Worm (Caenorhabditis elegans) whole organism, mixed stage, embryonic: Measurements from ENCODE around the gene dig-1.

ENCODE experiments used
- M03D4.4 ChIP-seq: sonication (generic microtip); optimal IDR thresholded peaks from 2 replicates; lab custom pipeline; 2017; ENCODE audit warnings: mild to moderate bottlenecking, missing genetic modification characterization, missing compliant biosample characterization
- bed-3 ChIP-seq: fragments of 200-800 bp; sonication (Bioruptor generic); optimal IDR thresholded peaks from 3 replicates; lab custom pipeline; 2018; ENCODE audit warnings: mild to moderate bottlenecking, missing genetic modification characterization, moderate library complexity, missing compliant biosample characterization
- blmp-1 ChIP-seq: fragments of 150-350 bp; optimal IDR thresholded peaks from 2 replicates; lab custom pipeline; 2014; ENCODE audit warnings: missing biosample characterization, missing genetic modification characterization
- ceh-39 ChIP-seq: fragments of 150-350 bp; optimal IDR thresholded peaks from 2 replicates; lab custom pipeline; 2014; ENCODE audit warnings: missing biosample characterization, missing genetic modification characterization
- ceh-43 ChIP-seq: fragments of 200-800 bp; sonication (Bioruptor generic); optimal IDR thresholded peaks from 2 replicates; lab custom pipeline; 2018; ENCODE audit warnings: mild to moderate bottlenecking, missing genetic modification characterization, moderate library complexity, missing compliant biosample characterization
- ceh-83 ChIP-seq: fragments of 200-800 bp; sonication (Bioruptor generic); optimal IDR thresholded peaks from 2 replicates; lab custom pipeline; 2018; ENCODE audit warnings: mild to moderate bottlenecking, missing genetic modification characterization, missing compliant biosample characterization
- cnd-1 ChIP-seq: fragments of 200-800 bp; sonication (Bioruptor generic); optimal IDR thresholded peaks from 2 replicates; lab custom pipeline; 2018; ENCODE audit warnings: mild to moderate bottlenecking, missing genetic modification characterization, missing compliant biosample characterization
- drap-1 ChIP-seq: fragments of 200-800 bp; sonication (Bioruptor generic); optimal IDR thresholded peaks from 3 replicates; lab custom pipeline; 2018; ENCODE audit warnings: mild to moderate bottlenecking, missing genetic modification characterization, missing compliant biosample characterization
- elt-1 ChIP-seq: sonication (generic microtip); optimal IDR thresholded peaks from 2 replicates; lab custom pipeline; 2017; ENCODE audit warnings: missing genetic modification characterization, mild to moderate bottlenecking, missing compliant biosample characterization, antibody characterized with exemption, moderate library complexity, borderline replicate concordance; ENCODE audit not compliant: insufficient read depth
- flh-1 ChIP-seq: fragments of 200-800 bp; sonication (Bioruptor generic); optimal IDR thresholded peaks from 2 replicates; lab custom pipeline; 2018; ENCODE audit warnings: mild to moderate bottlenecking, missing genetic modification characterization, moderate library complexity, missing compliant biosample characterization
- ham-2 ChIP-seq: fragments of 200-800 bp; sonication (Bioruptor generic); optimal IDR thresholded peaks from 2 replicates; lab custom pipeline; 2018; ENCODE audit warnings: mild to moderate bottlenecking, missing genetic modification characterization, missing compliant biosample characterization
- hlh-1 ChIP-seq: fragments of 150-350 bp; optimal IDR thresholded peaks from 2 replicates; lab custom pipeline; 2014; ENCODE audit warnings: missing biosample characterization, missing genetic modification reagents, missing genetic modification characterization
- lin-13 ChIP-seq: fragments of 150-350 bp; optimal IDR thresholded peaks from 2 replicates; lab custom pipeline; 2014; ENCODE audit warnings: missing biosample characterization, missing genetic modification characterization
- lsy-2 ChIP-seq: fragments of 150-350 bp; optimal IDR thresholded peaks from 2 replicates; lab custom pipeline; 2014; ENCODE audit warnings: missing biosample characterization, missing genetic modification characterization
- mab-5 ChIP-seq: fragments of 150-350 bp; optimal IDR thresholded peaks from 2 replicates; lab custom pipeline; 2014; ENCODE audit warnings: missing biosample characterization, missing genetic modification characterization
- mls-2 ChIP-seq: sonication (generic microtip); optimal IDR thresholded peaks from 2 replicates; lab custom pipeline; 2016; ENCODE audit warnings: mild to moderate bottlenecking, missing genetic modification characterization, moderate library complexity, missing compliant biosample characterization
- nhr-2 ChIP-seq: fragments of 150-350 bp; optimal IDR thresholded peaks from 2 replicates; lab custom pipeline; 2014; ENCODE audit warnings: missing biosample characterization, missing genetic modification characterization
- nhr-28 ChIP-seq: fragments of 150-350 bp; optimal IDR thresholded peaks from 2 replicates; lab custom pipeline; 2014; ENCODE audit warnings: missing biosample characterization, missing genetic modification characterization
- pha-4 ChIP-seq: fragments of 150-350 bp; optimal IDR thresholded peaks from 2 replicates; lab custom pipeline; 2018; ENCODE audit warnings: missing biosample characterization, missing genetic modification reagents, missing genetic modification characterization
- snpc-4 ChIP-seq: fragments of 150-350 bp; optimal IDR thresholded peaks from 2 replicates; lab custom pipeline; 2014; ENCODE audit warnings: missing biosample characterization, missing genetic modification characterization
- sptf-1 ChIP-seq: sonication (generic microtip); optimal IDR thresholded peaks from 2 replicates; lab custom pipeline; 2017; ENCODE audit warnings: mild to moderate bottlenecking, missing genetic modification characterization, moderate library complexity, missing compliant biosample characterization
- tbx-8 ChIP-seq: fragments of 200-800 bp; sonication (Bioruptor generic); optimal IDR thresholded peaks from 2 replicates; lab custom pipeline; 2018; ENCODE audit warnings: mild to moderate bottlenecking, missing genetic modification characterization, moderate library complexity, missing compliant biosample characterization
- unc-120 ChIP-seq: sonication (generic microtip); optimal IDR thresholded peaks from 2 replicates; lab custom pipeline; 2017; ENCODE audit warnings: missing genetic modification characterization, missing compliant biosample characterization; ENCODE audit not compliant: poor library complexity, severe bottlenecking
- unc-39 ChIP-seq: fragments of 150-350 bp; optimal IDR thresholded peaks from 2 replicates; lab custom pipeline; 2014; ENCODE audit warnings: missing biosample characterization, missing genetic modification characterization
- unc-62 ChIP-seq: fragments of 150-350 bp; optimal IDR thresholded peaks from 2 replicates; lab custom pipeline; 2014; ENCODE audit warnings: missing biosample characterization, missing genetic modification reagents, missing genetic modification characterization
- zip-8 ChIP-seq: fragments of 150-350 bp; optimal IDR thresholded peaks from 2 replicates; lab custom pipeline; 2014; ENCODE audit warnings: missing biosample characterization, missing genetic modification characterization
- ztf-11 ChIP-seq: fragments of 150-350 bp; optimal IDR thresholded peaks from 2 replicates; lab custom pipeline; 2014; ENCODE audit warnings: missing biosample characterization, missing genetic modification characterization

dig-1 gene

ce11 chrIII:6816930-6817329, 70.8 kb downstream of the dig-1 start, which contains the start of gene F28F5.4:
Gene F28F5.4 (minus strand): TSS chrIII:6817033.
- no peak for TF ChIP-seq blmp-1 (tag; lab: Kevin White, UChicago)
- TF ChIP-seq tbx-8: no peak
- no peak for TF ChIP-seq snpc-4 (tag; lab: Kevin White, UChicago)
- TF ChIP-seq nhr-28 (tag; lab: Kevin White, UChicago): no peak
- TF ChIP-seq zip-8 (tag; lab: Kevin White, UChicago): no peak

- TF ChIP-seq nhr-2 (no peak), drap-1 (no peak), pha-4 (no peak), ceh-39 (tag; lab: Kevin White, UChicago) (no peak), unc-120 (tag; lab: Kevin White, UChicago) (no peak), lin-13 (tag; lab: Kevin White, UChicago) (no peak)
Measured at ce11 chrIII:6818037-6818436, 71.9 kb downstream of the dig-1 start.

ce11 chrIII:6819322-6819901, 73.3 kb downstream of the dig-1 start, which contains the start of gene F28F5.6:
Gene F28F5.6 (minus strand): TSS chrIII:6819372.
- TF ChIP-seq elt-1 (tag; lab: Kevin White, UChicago): no peak
- no peak for TF ChIP-seq unc-120 (tag; lab: Kevin White, UChicago)
- TF ChIP-seq ceh-43: no peak
- TF ChIP-seq unc-62 (GFP tag; lab: Kevin White, UChicago): no peak
- TF ChIP-seq unc-39: no peak
- no peak for TF ChIP-seq mls-2 (tag; lab: Kevin White, UChicago)
- no peak for TF ChIP-seq ham-2 (GFP tag; lab: Kevin White, UChicago)
- TF ChIP-seq ceh-39 (tag; lab: Kevin White, UChicago): no peak
- no peak for TF ChIP-seq pha-4
- no peak for TF ChIP-seq snpc-4 (tag; lab: Kevin White, UChicago)
- TF ChIP-seq sptf-1 (tag; lab: Kevin White, UChicago): no peak
- TF ChIP-seq M03D4.4 (tag; lab: Kevin White, UChicago): no peak
- no peak for TF ChIP-seq lsy-2 (tag; lab: Kevin White, UChicago)
- no peak for TF ChIP-seq bed-3

ce11 chrIII:6820343-6820985, 74.4 kb downstream of the dig-1 start, which contains the start of gene ten-1:
Gene ten-1 (plus strand): TSS chrIII:6820935.
- peak; percentile 91 for TF ChIP-seq hlh-1 (tag; lab: Kevin White, UChicago)
- no peak for TF ChIP-seq cnd-1
- TF ChIP-seq ztf-11 (tag; lab: Kevin White, UChicago): no peak
- no peak for TF ChIP-seq ceh-43
- no peak for TF ChIP-seq lsy-2 (tag; lab: Kevin White, UChicago)
- TF ChIP-seq sptf-1 (tag; lab: Kevin White, UChicago): no peak
- TF ChIP-seq unc-62 (GFP tag; lab: Kevin White, UChicago): peak; percentile 75
- TF ChIP-seq unc-120 (tag; lab: Kevin White, UChicago): peak; percentile 4
- no peak for TF ChIP-seq flh-1 (GFP tag; lab: Kevin White, UChicago)
- no peak for TF ChIP-seq pha-4
- no peak for TF ChIP-seq snpc-4 (tag; lab: Kevin White, UChicago)
- TF ChIP-seq drap-1: no peak

ce11 chrIII:6822790-6823189, 76.7 kb downstream of the dig-1 start:
- TF ChIP-seq unc-120 (tag; lab: Kevin White, UChicago) (no peak), hlh-1 (tag; lab: Kevin White, UChicago) (peak; percentile 94), nhr-28 (tag; lab: Kevin White, UChicago) (no peak), blmp-1 (tag; lab: Kevin White, UChicago) (no peak), ztf-11 (tag; lab: Kevin White, UChicago) (no peak), pha-4 (no peak)

- TF ChIP-seq nhr-2 (peak; percentile 82), flh-1 (GFP tag; lab: Kevin White, UChicago) (no peak), M03D4.4 (tag; lab: Kevin White, UChicago) (no peak), mls-2 (tag; lab: Kevin White, UChicago) (no peak), zip-8 (tag; lab: Kevin White, UChicago) (peak; percentile 84), unc-120 (tag; lab: Kevin White, UChicago) (no peak), ceh-83 (GFP tag; lab: Kevin White, UChicago) (no peak), bed-3 (no peak), mab-5 (tag; lab: Kevin White, UChicago) (no peak), hlh-1 (tag; lab: Kevin White, UChicago) (no peak), cnd-1 (no peak)
Measured at ce11 chrIII:6826137-6826536, 80.0 kb downstream of the dig-1 start.
